Fruit fly (Drosophila melanogaster) whole organism, wandering third instar larva: ENCODE data around the gene Neu2.

Source experiments
- CG32264 ChIP-seq: fragments of 200-800 bp; sonication (Bioruptor generic); optimal IDR thresholded peaks from 2 replicates; lab custom pipeline; 2016; ENCODE audit warnings: missing biosample characterization, missing genetic modification characterization
- CG9705 ChIP-seq: fragments of 200-800 bp; sonication (Bioruptor generic); optimal IDR thresholded peaks from 2 replicates; lab custom pipeline; 2018; ENCODE audit warnings: missing biosample characterization, mild to moderate bottlenecking, missing genetic modification characterization
- Dif ChIP-seq: fragments of 200-275, 200-300 bp; sonication (Bioruptor generic); optimal IDR thresholded peaks from 2 replicates; lab custom pipeline; 2018; ENCODE audit warnings: missing biosample characterization, missing genetic modification characterization; ENCODE audit not compliant: partially characterized antibody
- Hr78 ChIP-seq: fragments of >200 bp; optimal IDR thresholded peaks from 2 replicates; lab custom pipeline; 2017; ENCODE audit warnings: missing biosample characterization, missing genetic modification characterization
- Hr83 ChIP-seq: fragments of 200-300 bp; sonication (Bioruptor generic); optimal IDR thresholded peaks from 2 replicates; lab custom pipeline; 2016; ENCODE audit warnings: missing biosample characterization, mild to moderate bottlenecking, missing genetic modification characterization, moderate library complexity; ENCODE audit not compliant: poor library complexity, severe bottlenecking
- Jra ChIP-seq: sonication (Bioruptor generic); optimal IDR thresholded peaks from 2 replicates; lab custom pipeline; 2016; ENCODE audit warnings: missing biosample characterization, missing genetic modification characterization
- Mio ChIP-seq: sonication (Bioruptor generic); optimal IDR thresholded peaks from 2 replicates; lab custom pipeline; 2016; ENCODE audit warnings: missing biosample characterization, missing genetic modification characterization
- Myc ChIP-seq: fragments of >200 bp; optimal IDR thresholded peaks from 2 replicates; lab custom pipeline; 2017
- N ChIP-seq: fragments of >200 bp; optimal IDR thresholded peaks from 2 replicates; lab custom pipeline; 2018; ENCODE audit warnings: missing biosample characterization, missing external identifiers, missing genetic modification characterization
- OdsH ChIP-seq: fragments of 200-800 bp; sonication (Bioruptor generic); optimal IDR thresholded peaks from 2 replicates; lab custom pipeline; 2016; ENCODE audit warnings: missing biosample characterization, mild to moderate bottlenecking, missing genetic modification characterization
- Rel ChIP-seq, 2 experiments: fragments of 200-800 bp; sonication (Bioruptor generic) in 1 of 2; optimal IDR thresholded peaks; 2 replicates in 1 of 2; 3 replicates in 1 of 2; lab custom pipeline; 2016 to 2019; ENCODE audit warnings: mild to moderate bottlenecking in 2 of 2, missing biosample characterization in 2 of 2, missing genetic modification characterization in 2 of 2, moderate library complexity in 1 of 2
- Sp1 ChIP-seq: fragments of 200-800 bp; sonication (Bioruptor generic); optimal IDR thresholded peaks from 3 replicates; lab custom pipeline; 2019; ENCODE audit warnings: missing biosample characterization, mild to moderate bottlenecking, missing genetic modification characterization, moderate library complexity
- Vsx2 ChIP-seq: fragments of 200-300, 225-300 bp; sonication (Bioruptor generic); optimal IDR thresholded peaks from 2 replicates; lab custom pipeline; 2018; ENCODE audit warnings: missing biosample characterization, missing genetic modification characterization; ENCODE audit not compliant: partially characterized antibody
- br ChIP-seq: fragments of 200-800 bp; sonication (Bioruptor generic); optimal IDR thresholded peaks from 2 replicates; lab custom pipeline; 2016; ENCODE audit warnings: missing biosample characterization, missing genetic modification characterization
- brk ChIP-seq: fragments of 200-800 bp; sonication (Bioruptor generic); optimal IDR thresholded peaks from 2 replicates; lab custom pipeline; 2016; ENCODE audit warnings: missing biosample characterization, mild to moderate bottlenecking, missing genetic modification characterization
- dl ChIP-seq, 2 experiments: fragments of 175-275, 200-275 bp in 1 of 2; fragments of 200-275 bp in 1 of 2; sonication (Bioruptor generic); optimal IDR thresholded peaks; lab custom pipeline; 2018; ENCODE audit warnings: mild to moderate bottlenecking in 2 of 2, missing biosample characterization in 2 of 2, missing genetic modification characterization in 2 of 2, moderate library complexity in 2 of 2; ENCODE audit not compliant: partially characterized antibody in 2 of 2, insufficient read depth in 1 of 2
- dmrt93B ChIP-seq: fragments of 200-800 bp; sonication (Bioruptor generic); optimal IDR thresholded peaks from 2 replicates; lab custom pipeline; 2018; ENCODE audit warnings: missing biosample characterization, mild to moderate bottlenecking, missing genetic modification characterization
- dsf ChIP-seq: sonication (Bioruptor generic); optimal IDR thresholded peaks from 2 replicates; lab custom pipeline; 2016; ENCODE audit warnings: missing biosample characterization, missing genetic modification characterization, borderline replicate concordance
- ey ChIP-seq: fragments of 200-800 bp; sonication (Bioruptor generic); optimal IDR thresholded peaks from 2 replicates; lab custom pipeline; 2016; ENCODE audit warnings: missing biosample characterization, missing genetic modification characterization
- foxo ChIP-seq, 2 experiments: fragments of 200-800 bp; sonication (Bioruptor generic); optimal IDR thresholded peaks; 2 replicates in 1 of 2; 3 replicates in 1 of 2; lab custom pipeline; 2016 to 2017; ENCODE audit warnings: missing biosample characterization in 2 of 2, missing genetic modification characterization in 2 of 2
- fru ChIP-seq: fragments of 200-800 bp; sonication (Bioruptor generic); optimal IDR thresholded peaks from 3 replicates; lab custom pipeline; 2016; ENCODE audit warnings: missing biosample characterization, mild to moderate bottlenecking, missing genetic modification characterization
- h ChIP-seq: fragments of 200-800 bp; sonication (Bioruptor generic); optimal IDR thresholded peaks from 3 replicates; lab custom pipeline; 2016; ENCODE audit warnings: missing biosample characterization, mild to moderate bottlenecking, missing genetic modification characterization
- jim ChIP-seq: fragments of 175-275, 200-325 bp; sonication (Bioruptor generic); optimal IDR thresholded peaks from 2 replicates; lab custom pipeline; 2016; ENCODE audit warnings: missing biosample characterization, mild to moderate bottlenecking, missing genetic modification characterization
- pan ChIP-seq: fragments of >200 bp; optimal IDR thresholded peaks from 2 replicates; lab custom pipeline; 2017
- psq ChIP-seq: fragments of 200-800 bp; sonication (Bioruptor generic); optimal IDR thresholded peaks from 3 replicates; lab custom pipeline; 2017; ENCODE audit warnings: missing biosample characterization, mild to moderate bottlenecking, missing genetic modification characterization, moderate library complexity
- rgr ChIP-seq: fragments of 200-800 bp; sonication (Bioruptor generic); optimal IDR thresholded peaks from 3 replicates; lab custom pipeline; 2016; ENCODE audit warnings: missing biosample characterization, mild to moderate bottlenecking, missing genetic modification characterization
- sv ChIP-seq: fragments of 200-800 bp; sonication (Bioruptor generic); optimal IDR thresholded peaks from 3 replicates; lab custom pipeline; 2016; ENCODE audit warnings: missing biosample characterization, missing genetic modification characterization
- tai ChIP-seq: sonication (Bioruptor generic); optimal IDR thresholded peaks from 2 replicates; lab custom pipeline; 2016; ENCODE audit warnings: missing biosample characterization, missing genetic modification characterization
- usp ChIP-seq: fragments of >200 bp; optimal IDR thresholded peaks from 2 replicates; lab custom pipeline; 2017; ENCODE audit warnings: missing biosample characterization, missing genetic modification characterization
- woc ChIP-seq: sonication (Bioruptor generic); optimal IDR thresholded peaks from 2 replicates; lab custom pipeline; 2016; ENCODE audit warnings: missing biosample characterization, mild to moderate bottlenecking, missing genetic modification characterization

The Neu2 gene

DNA sequence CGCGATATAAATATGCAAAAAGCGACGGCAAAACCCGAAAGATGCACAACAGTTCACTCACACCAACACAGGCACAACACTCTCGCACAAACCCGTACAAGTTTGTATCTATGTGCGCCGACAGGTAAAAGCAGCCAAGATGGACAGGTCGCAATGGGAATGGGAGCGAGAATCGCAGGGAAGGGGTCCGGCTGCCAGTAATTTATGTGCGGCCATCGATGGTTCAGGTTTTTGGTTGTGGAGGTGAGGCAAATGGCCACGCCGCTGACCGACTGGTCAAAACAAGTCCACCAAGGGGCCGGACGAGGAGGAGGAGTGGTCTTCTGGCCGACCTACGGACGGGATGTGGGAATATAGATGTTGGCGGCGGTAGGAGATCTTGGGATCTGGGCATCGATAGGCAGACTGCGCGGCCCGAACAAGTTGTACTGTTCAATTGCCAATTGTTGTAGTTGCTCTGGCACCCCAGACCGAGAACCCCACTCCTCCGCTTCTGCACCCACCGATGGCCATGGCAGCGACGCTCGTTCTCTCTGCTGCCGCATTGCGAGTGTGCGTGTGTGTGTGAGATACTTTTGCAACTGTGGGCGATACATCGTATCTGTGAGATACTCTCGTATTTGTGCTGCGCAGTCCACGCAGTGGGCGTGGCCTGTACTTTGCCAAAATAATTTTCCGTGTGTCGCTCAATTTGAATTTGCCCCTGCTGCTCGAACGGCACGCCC lies 30.1 kb downstream of the Neu2 start:
- TF ChIP-seq Vsx2 (GFP tag; lab: Kevin White, UChicago) = peak; percentile 50
- no peak for TF ChIP-seq sv (GFP tag; lab: Kevin White, UChicago)
- TF ChIP-seq dl (GFP tag; optimal IDR thresholded peaks at IDR 0.05; lab: Kevin White, UChicago; ENCODE audit: insufficient read depth in 1 of 2, partially characterized antibody in 2 of 2) = no peak
- no peak for TF ChIP-seq pan (lab: Kevin White, UChicago)
- TF ChIP-seq N (GFP tag; lab: Kevin White, UChicago) = peak; percentile 10
- no peak for TF ChIP-seq tai
- TF ChIP-seq Sp1 (GFP tag; lab: Kevin White, UChicago) = no peak
- peak; percentile 6 for TF ChIP-seq Dif
- TF ChIP-seq fru (GFP tag; lab: Kevin White, UChicago) = peak; percentile 16

DNA sequence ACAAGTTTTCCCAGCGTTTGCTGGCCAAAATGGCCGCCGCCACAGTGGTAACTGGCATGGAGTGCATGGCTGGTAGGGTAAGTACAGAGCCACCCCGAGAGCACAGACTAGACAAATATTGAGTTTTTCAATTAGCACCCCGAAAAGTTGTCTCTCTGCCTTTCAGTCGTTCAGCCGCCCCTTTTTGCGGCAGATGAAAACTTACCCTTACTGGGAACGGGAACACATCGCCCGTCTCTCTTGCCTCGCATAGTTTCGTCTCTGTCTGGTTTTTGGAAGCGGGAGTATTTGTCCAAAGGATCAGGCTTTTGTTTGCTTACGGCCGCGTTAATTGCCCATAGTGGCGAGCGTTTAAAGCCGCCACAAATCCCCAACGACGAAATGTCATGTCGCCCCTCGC lies 31.6 kb downstream of the Neu2 start:
- TF ChIP-seq fru (GFP tag; lab: Kevin White, UChicago) = no peak
- TF ChIP-seq Vsx2 (GFP tag; lab: Kevin White, UChicago) = no peak
- no peak for TF ChIP-seq jim
- no peak for TF ChIP-seq woc
- TF ChIP-seq CG32264 (GFP tag; lab: Kevin White, UChicago) = no peak
- TF ChIP-seq foxo (GFP tag; optimal IDR thresholded peaks at IDR 0.05; lab: Kevin White, UChicago) = no peak
- no peak for TF ChIP-seq Hr78
- no peak for TF ChIP-seq ey (GFP tag; lab: Kevin White, UChicago)
- no peak for TF ChIP-seq Rel (GFP tag; optimal IDR thresholded peaks at IDR 0.05; lab: Kevin White, UChicago)
- no peak for TF ChIP-seq Rel (tag; optimal IDR thresholded peaks at IDR 0.05; lab: Kevin White, UChicago)
- no peak for TF ChIP-seq brk (GFP tag; lab: Kevin White, UChicago)
- no peak for TF ChIP-seq Hr83 (GFP tag; lab: Kevin White, UChicago)
- no peak for TF ChIP-seq Myc
- TF ChIP-seq dmrt93B = no peak
- TF ChIP-seq OdsH (GFP tag; lab: Kevin White, UChicago) = no peak
- no peak for TF ChIP-seq h
- TF ChIP-seq rgr (GFP tag; lab: Kevin White, UChicago) = no peak
- TF ChIP-seq Dif = no peak
- no peak for TF ChIP-seq tai

DNA sequence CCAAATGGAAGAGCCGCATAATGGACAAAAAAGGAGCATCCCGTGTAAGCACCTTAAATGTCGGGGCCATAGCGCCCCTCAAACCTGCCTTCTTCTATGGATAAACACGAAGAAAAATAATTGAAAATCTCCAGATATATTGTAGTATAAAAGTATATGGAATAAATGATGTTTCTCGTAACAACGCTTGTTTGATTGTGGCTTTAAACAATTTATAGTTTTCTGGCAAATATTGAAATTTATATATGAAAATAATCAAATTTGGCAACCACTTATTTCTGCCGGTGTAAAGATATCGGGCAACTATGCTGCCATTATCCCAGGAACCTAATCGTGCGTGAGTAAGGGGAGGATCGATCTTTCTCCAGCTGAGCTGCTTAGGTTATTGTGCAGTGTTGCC lies 35.2 kb downstream of the Neu2 start:
- TF ChIP-seq Vsx2 (GFP tag; lab: Kevin White, UChicago) (no peak), ey (GFP tag; lab: Kevin White, UChicago) (no peak), Sp1 (GFP tag; lab: Kevin White, UChicago) (no peak), psq (GFP tag; lab: Kevin White, UChicago) (no peak), Mio (GFP tag; lab: Kevin White, UChicago) (no peak), dsf (GFP tag; lab: Kevin White, UChicago) (no peak), br (no peak), CG9705 (GFP tag; lab: Kevin White, UChicago) (no peak), rgr (GFP tag; lab: Kevin White, UChicago) (no peak), Myc (no peak), OdsH (GFP tag; lab: Kevin White, UChicago) (no peak), Jra (GFP tag; lab: Kevin White, UChicago) (no peak), pan (lab: Kevin White, UChicago) (no peak), usp (no peak)

DNA sequence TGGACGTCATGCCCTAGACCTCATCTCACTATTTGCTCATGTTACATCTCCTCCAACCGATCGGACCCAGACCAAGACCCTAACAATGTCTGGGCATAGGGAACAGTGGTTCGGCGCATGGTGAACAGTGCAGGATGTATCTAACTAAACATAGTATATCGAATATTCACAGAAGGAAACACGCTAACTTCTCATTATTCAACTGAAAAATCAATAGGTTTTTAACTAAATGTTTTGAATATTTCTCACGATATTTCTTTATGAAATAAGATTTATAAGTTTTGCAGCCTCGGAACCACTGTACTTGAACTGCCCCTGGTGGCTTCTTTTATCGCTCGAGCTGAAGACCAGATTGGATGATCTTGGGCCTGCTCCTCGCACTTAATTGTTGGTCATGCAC lies 36.8 kb downstream of the Neu2 start:
- no peak for TF ChIP-seq h

DNA sequence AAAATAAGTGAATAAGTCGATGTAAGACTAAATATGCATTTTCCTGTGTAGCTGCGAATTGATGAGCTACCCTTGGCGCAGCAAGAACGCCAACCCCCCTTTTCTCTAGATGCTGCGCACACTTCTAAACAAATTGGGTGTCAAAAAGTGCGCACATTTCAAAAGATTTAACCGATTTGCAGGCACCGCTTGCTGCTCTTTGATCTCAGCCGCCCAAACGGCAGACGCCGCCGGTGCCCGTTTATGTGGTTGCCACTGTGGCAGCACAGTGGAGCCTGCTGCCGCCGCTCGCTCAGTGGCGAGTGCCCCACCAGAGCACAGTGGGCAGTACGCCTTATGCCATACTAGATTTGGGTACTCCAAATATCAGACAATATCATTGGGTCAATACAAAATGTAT lies 39.9 kb downstream of the Neu2 start:
- TF ChIP-seq psq (GFP tag; lab: Kevin White, UChicago) (no peak), fru (GFP tag; lab: Kevin White, UChicago) (no peak), CG32264 (GFP tag; lab: Kevin White, UChicago) (no peak)
